Worm (Caenorhabditis elegans): ENCODE measurements around the gene H01M10.1.

ce11 chrX:2581828-2582589, 1.6 kb upstream of the H01M10.1 start:
- TF ChIP-seq klf-2 (GFP tag; conservative IDR thresholded peaks at IDR 0.05) (no peak), ztf-23 (GFP tag; IDR thresholded peaks at IDR 0.05) (no peak), flt-1 (GFP tag; IDR thresholded peaks at IDR 0.05) (no peak), T22C8.4 (GFP tag; IDR thresholded peaks at IDR 0.05) (no peak)
